Worm (Caenorhabditis elegans) whole organism, young adult: ENCODE data around the gene tag-243.

Source experiments
- B0336.3 ChIP-seq: fragments of 200-800 bp; sonication (Bioruptor generic); IDR thresholded peaks from 2 replicates; pipeline ENCODE4 v1.3.6; 2022; ENCODE audit warnings: missing genetic modification characterization, missing compliant biosample characterization
- D2030.7 ChIP-seq: fragments of 200-800 bp; sonication (Bioruptor generic); IDR thresholded peaks from 2 replicates; pipeline ENCODE4 v1.3.6; 2022; ENCODE audit warnings: missing genetic modification reagents, missing genetic modification characterization, missing compliant biosample characterization
- F37B4.10 ChIP-seq: fragments of 200-800 bp; sonication (Bioruptor generic); IDR thresholded peaks from 2 replicates; pipeline ENCODE4 v1.3.6; 2022; ENCODE audit warnings: missing genetic modification characterization, missing compliant biosample characterization
- F57A8.1 ChIP-seq: fragments of 200-800 bp; sonication (Bioruptor generic); optimal IDR thresholded peaks from 2 replicates; lab custom pipeline; 2018; ENCODE audit warnings: mild to moderate bottlenecking, missing genetic modification characterization, moderate library complexity, missing compliant biosample characterization
- F57C9.4 ChIP-seq: sonication (generic microtip); optimal IDR thresholded peaks from 2 replicates; lab custom pipeline; 2017; ENCODE audit warnings: mild to moderate bottlenecking, missing genetic modification characterization, missing compliant biosample characterization
- K11D2.4 ChIP-seq: fragments of 200-800 bp; sonication (Bioruptor generic); IDR thresholded peaks from 2 replicates; pipeline ENCODE4 v1.3.6; 2022; ENCODE audit warnings: missing genetic modification reagents, missing genetic modification characterization, missing compliant biosample characterization
- Y56A3A.18 ChIP-seq: fragments of 200-800 bp; sonication (Bioruptor generic); IDR thresholded peaks from 2 replicates; pipeline ENCODE4 v1.3.6; 2022; ENCODE audit warnings: missing genetic modification reagents, missing genetic modification characterization, missing compliant biosample characterization
- Y67H2A.10 ChIP-seq: fragments of 200-800 bp; sonication (Bioruptor generic); conservative IDR thresholded peaks from 2 replicates; pipeline ENCODE4 v1.3.6; 2022; ENCODE audit warnings: missing genetic modification reagents, missing genetic modification characterization, missing compliant biosample characterization
- akir-1 ChIP-seq: fragments of 200-800 bp; sonication (Bioruptor generic); optimal IDR thresholded peaks from 2 replicates; lab custom pipeline; 2018; ENCODE audit warnings: mild to moderate bottlenecking, missing genetic modification characterization, moderate library complexity, missing compliant biosample characterization
- aptf-2 ChIP-seq: fragments of 200-800 bp; sonication (Bioruptor generic); conservative IDR thresholded peaks from 2 replicates; pipeline ENCODE4 v1.3.6; 2022; ENCODE audit warnings: missing genetic modification reagents, missing genetic modification characterization, missing compliant biosample characterization
- atf-7 ChIP-seq: sonication (generic microtip); optimal IDR thresholded peaks from 2 replicates; lab custom pipeline; 2017; ENCODE audit warnings: mild to moderate bottlenecking, missing genetic modification characterization, missing compliant biosample characterization
- athp-1 ChIP-seq: sonication (generic microtip); optimal IDR thresholded peaks from 2 replicates; lab custom pipeline; 2017; ENCODE audit warnings: mild to moderate bottlenecking, missing genetic modification characterization, missing compliant biosample characterization
- bed-2 ChIP-seq: fragments of 200-800 bp; sonication (Bioruptor generic); IDR thresholded peaks from 2 replicates; pipeline ENCODE4 v1.3.6; 2022; ENCODE audit warnings: missing genetic modification reagents, missing genetic modification characterization, missing compliant biosample characterization
- cebp-1 ChIP-seq, 2 experiments: fragments of 200-800 bp in 1 of 2; sonication (Bioruptor generic) in 1 of 2; sonication (generic microtip) in 1 of 2; IDR thresholded peaks in 1 of 2; optimal IDR thresholded peaks in 1 of 2; 2 replicates each; pipeline versions ENCODE4 v1.3.6 to Lab custom; 2017 to 2022; ENCODE audit warnings: missing compliant biosample characterization in 2 of 2, missing genetic modification characterization in 2 of 2, mild to moderate bottlenecking in 1 of 2, missing genetic modification reagents in 1 of 2, moderate library complexity in 1 of 2
- ceh-27 ChIP-seq: fragments of 200-800 bp; sonication (Bioruptor generic); optimal IDR thresholded peaks from 2 replicates; lab custom pipeline; 2018; ENCODE audit warnings: mild to moderate bottlenecking, missing genetic modification characterization, moderate library complexity, missing compliant biosample characterization
- ceh-58 ChIP-seq: fragments of 200-800 bp; sonication (Bioruptor generic); IDR thresholded peaks from 2 replicates; pipeline ENCODE4 v1.3.6; 2022; ENCODE audit warnings: missing genetic modification characterization, missing compliant biosample characterization
- ceh-91 ChIP-seq: fragments of 200-800 bp; sonication (Bioruptor generic); IDR thresholded peaks from 2 replicates; pipeline ENCODE4 v1.3.6; 2022; ENCODE audit warnings: missing genetic modification reagents, missing genetic modification characterization, missing compliant biosample characterization
- dpff-1 ChIP-seq: sonication (generic microtip); optimal IDR thresholded peaks from 2 replicates; lab custom pipeline; 2017; ENCODE audit warnings: mild to moderate bottlenecking, missing genetic modification characterization, missing compliant biosample characterization
- efl-1 ChIP-seq: fragments of 150-350 bp; optimal IDR thresholded peaks from 2 replicates; lab custom pipeline; 2014; ENCODE audit warnings: missing biosample characterization, missing genetic modification reagents, missing genetic modification characterization
- egl-44 ChIP-seq: fragments of 200-800 bp; sonication (Bioruptor generic); IDR thresholded peaks from 2 replicates; pipeline ENCODE4 v1.3.6; 2022; ENCODE audit warnings: missing genetic modification reagents, missing genetic modification characterization, missing compliant biosample characterization
- ekl-4 ChIP-seq: fragments of 200-800 bp; sonication (Bioruptor generic); IDR thresholded peaks from 2 replicates; pipeline ENCODE4 v1.3.6; 2022; ENCODE audit warnings: missing genetic modification reagents, missing genetic modification characterization, missing compliant biosample characterization
- ets-4 ChIP-seq: fragments of 200-800 bp; sonication (Bioruptor generic); optimal IDR thresholded peaks from 2 replicates; lab custom pipeline; 2018; ENCODE audit warnings: mild to moderate bottlenecking, missing genetic modification characterization, missing compliant biosample characterization
- hlh-12 ChIP-seq: sonication (generic microtip); optimal IDR thresholded peaks from 2 replicates; lab custom pipeline; 2016; ENCODE audit warnings: missing genetic modification characterization, missing compliant biosample characterization
- hmg-20 ChIP-seq: fragments of 200-800 bp; sonication (Bioruptor generic); IDR thresholded peaks from 2 replicates; pipeline ENCODE4 v1.3.6; 2022; ENCODE audit warnings: missing genetic modification reagents, missing genetic modification characterization, missing compliant biosample characterization
- hsf-1 ChIP-seq: fragments of 200-800 bp; sonication (Bioruptor generic); IDR thresholded peaks from 2 replicates; pipeline ENCODE4 v1.3.6; 2022; ENCODE audit warnings: missing genetic modification reagents, missing genetic modification characterization, missing compliant biosample characterization
- let-526 ChIP-seq: fragments of 200-800 bp; sonication (Bioruptor generic); IDR thresholded peaks from 2 replicates; pipeline ENCODE4 v1.3.6; 2022; ENCODE audit warnings: missing genetic modification reagents, missing genetic modification characterization, missing compliant biosample characterization
- let-607 ChIP-seq, 2 experiments: fragments of 200-800 bp in 1 of 2; sonication (Bioruptor generic) in 1 of 2; sonication (generic microtip) in 1 of 2; optimal IDR thresholded peaks; 2 replicates each; lab custom pipeline; 2016 to 2018; ENCODE audit warnings: mild to moderate bottlenecking in 2 of 2, missing compliant biosample characterization in 2 of 2, missing genetic modification characterization in 2 of 2, moderate library complexity in 2 of 2, missing genotype in 1 of 2
- lin-40 ChIP-seq: sonication (generic microtip); optimal IDR thresholded peaks from 2 replicates; lab custom pipeline; 2016; ENCODE audit warnings: missing genetic modification characterization, mild to moderate bottlenecking, missing compliant biosample characterization, missing genotype, missing genetic modification reagents
- lir-1 ChIP-seq: fragments of 200-800 bp; sonication (Bioruptor generic); conservative IDR thresholded peaks from 2 replicates; pipeline ENCODE4 v1.3.6; 2022; ENCODE audit warnings: missing genetic modification reagents, missing genetic modification characterization, missing compliant biosample characterization
- lsl-1 ChIP-seq: fragments of 200-800 bp; sonication (Bioruptor generic); optimal IDR thresholded peaks from 2 replicates; lab custom pipeline; 2018; ENCODE audit warnings: mild to moderate bottlenecking, missing genetic modification characterization, moderate library complexity, missing compliant biosample characterization
- mel-28 ChIP-seq: sonication (generic microtip); optimal IDR thresholded peaks from 2 replicates; lab custom pipeline; 2016; ENCODE audit warnings: borderline replicate concordance, mild to moderate bottlenecking, missing genetic modification characterization, missing compliant biosample characterization
- mes-4 ChIP-seq: sonication (generic microtip); optimal IDR thresholded peaks from 2 replicates; lab custom pipeline; 2016; ENCODE audit warnings: missing genotype, missing genetic modification characterization, missing compliant biosample characterization
- nfya-1 ChIP-seq: sonication (generic microtip); optimal IDR thresholded peaks from 2 replicates; lab custom pipeline; 2017; ENCODE audit warnings: antibody characterized with exemption, missing compliant biosample characterization, missing genetic modification characterization, borderline replicate concordance; ENCODE audit not compliant: insufficient read depth
- nfya-2 ChIP-seq: fragments of 200-800 bp; sonication (Bioruptor generic); IDR thresholded peaks from 2 replicates; pipeline ENCODE4 v1.3.6; 2022; ENCODE audit warnings: missing genetic modification reagents, missing genetic modification characterization, missing compliant biosample characterization
- nhr-120 ChIP-seq: fragments of 200-800 bp; sonication (Bioruptor generic); IDR thresholded peaks from 2 replicates; pipeline ENCODE4 v1.3.6; 2022; ENCODE audit warnings: missing genetic modification characterization, missing compliant biosample characterization
- nhr-80 ChIP-seq: sonication (generic microtip); optimal IDR thresholded peaks from 2 replicates; lab custom pipeline; 2016; ENCODE audit warnings: missing genetic modification characterization, missing compliant biosample characterization
- nhr-90 ChIP-seq: sonication (generic microtip); optimal IDR thresholded peaks from 2 replicates; lab custom pipeline; 2016; ENCODE audit warnings: missing genotype, mild to moderate bottlenecking, missing genetic modification characterization, missing compliant biosample characterization
- repo-1 ChIP-seq: sonication (generic microtip); optimal IDR thresholded peaks from 2 replicates; lab custom pipeline; 2017; ENCODE audit warnings: mild to moderate bottlenecking, missing genetic modification characterization, missing compliant biosample characterization
- rpc-1 ChIP-seq, 2 experiments: fragments of 150-350 bp in 1 of 2; sonication (generic microtip) in 1 of 2; optimal IDR thresholded peaks; 2 replicates each; lab custom pipeline; 2014 to 2018; ENCODE audit warnings: missing biosample characterization in 1 of 2, missing genetic modification characterization in 1 of 2, missing genetic modification reagents in 1 of 2, missing genotype in 1 of 2
- sea-2 ChIP-seq: fragments of 200-800 bp; sonication (Bioruptor generic); IDR thresholded peaks from 2 replicates; pipeline ENCODE4 v1.3.6; 2022; ENCODE audit warnings: missing genetic modification characterization, missing compliant biosample characterization
- snpc-1.1 ChIP-seq: sonication (generic microtip); optimal IDR thresholded peaks from 2 replicates; lab custom pipeline; 2017; ENCODE audit warnings: missing genetic modification characterization, mild to moderate bottlenecking, missing compliant biosample characterization, antibody characterized with exemption, moderate library complexity, missing genotype, missing genetic modification reagents; ENCODE audit not compliant: insufficient read depth
- snpc-3.4 ChIP-seq: sonication (generic microtip); optimal IDR thresholded peaks from 2 replicates; lab custom pipeline; 2017; ENCODE audit warnings: missing genetic modification characterization, mild to moderate bottlenecking, missing compliant biosample characterization, antibody characterized with exemption, moderate library complexity, missing genotype, missing genetic modification reagents
- unc-130 ChIP-seq: sonication (generic microtip); optimal IDR thresholded peaks from 2 replicates; lab custom pipeline; 2016; ENCODE audit warnings: missing genetic modification reagents, missing genetic modification characterization, missing compliant biosample characterization
- unc-62 ChIP-seq: fragments of 150-350 bp; optimal IDR thresholded peaks from 2 replicates; lab custom pipeline; 2014; ENCODE audit warnings: missing biosample characterization, missing genetic modification reagents, missing genetic modification characterization
- xnd-1 ChIP-seq: sonication (generic microtip); optimal IDR thresholded peaks from 2 replicates; lab custom pipeline; 2016; ENCODE audit warnings: missing genotype, missing genetic modification reagents, missing genetic modification characterization, missing compliant biosample characterization
- zfh-2 ChIP-seq: fragments of 200-800 bp; sonication (Bioruptor generic); conservative IDR thresholded peaks from 2 replicates; pipeline ENCODE4 v1.3.6; 2022; ENCODE audit warnings: missing genetic modification reagents, missing genetic modification characterization, missing compliant biosample characterization
- ztf-28 ChIP-seq: fragments of 200-800 bp; sonication (Bioruptor generic); IDR thresholded peaks from 2 replicates; pipeline ENCODE4 v1.3.6; 2022; ENCODE audit warnings: missing genetic modification reagents, missing genetic modification characterization, missing compliant biosample characterization

tag-243 gene

ce11 chrIII:4649363-4649768 is 38.9 kb downstream of the tag-243 start (continued):
- TF ChIP-seq athp-1 (tag; lab: Kevin White, UChicago) (peak; percentile 83), snpc-3.4 (tag; lab: Kevin White, UChicago) (no peak), rpc-1 (optimal IDR thresholded peaks at IDR 0.05; lab: Kevin White, UChicago) (no peak), rpc-1 (tag; optimal IDR thresholded peaks at IDR 0.05; lab: Kevin White, UChicago) (no peak), Y67H2A.10 (GFP tag; lab: Robert Waterston, UW) (peak; percentile 62; the same call in 1 of the 2 replicates), dpff-1 (no peak), ztf-28 (GFP tag; lab: Robert Waterston, UW) (no peak), nfya-2 (GFP tag; lab: Robert Waterston, UW) (no peak), lir-1 (peak; percentile 71; the same call in 1 of the 2 replicates), unc-130 (GFP tag; lab: Kevin White, UChicago) (no peak), D2030.7 (GFP tag; lab: Robert Waterston, UW) (no peak), K11D2.4 (peak; percentile 82), ceh-91 (GFP tag; lab: Robert Waterston, UW) (no peak), ceh-58 (GFP tag; lab: Robert Waterston, UW) (no peak), repo-1 (tag; lab: Kevin White, UChicago) (peak; percentile 61), hsf-1 (GFP tag; lab: Robert Waterston, UW) (0 out of 2 replicates have a peak, but pooled peaks have one; percentile 35), let-526 (GFP tag; lab: Robert Waterston, UW) (0 out of 2 replicates have a peak, but pooled peaks have one; percentile 30), mel-28 (tag; lab: Kevin White, UChicago) (no peak), F37B4.10 (GFP tag; lab: Robert Waterston, UW) (0 out of 2 replicates have a peak, but pooled peaks have one; percentile 46), ceh-27 (GFP tag; lab: Kevin White, UChicago) (peak; percentile 90), ekl-4 (GFP tag; lab: Robert Waterston, UW) (peak; percentile 80), bed-2 (no peak), nhr-120 (GFP tag; lab: Robert Waterston, UW) (no peak), zfh-2 (GFP tag; lab: Robert Waterston, UW) (peak; percentile 95), F57A8.1 (no peak), nfya-1 (tag; lab: Kevin White, UChicago) (no peak), F57C9.4 (no peak), aptf-2 (GFP tag; lab: Robert Waterston, UW) (no peak), akir-1 (GFP tag; lab: Kevin White, UChicago) (no peak), snpc-1.1 (tag; lab: Kevin White, UChicago) (no peak), hmg-20 (GFP tag; lab: Robert Waterston, UW) (0 out of 2 replicates have a peak, but pooled peaks have one; percentile 12), nhr-80 (tag; lab: Kevin White, UChicago) (peak; percentile 99), let-607 (tag; optimal IDR thresholded peaks at IDR 0.05; lab: Kevin White, UChicago) (peak; percentile 81 to 89), efl-1 (GFP tag; lab: Kevin White, UChicago) (peak; percentile 22), Y56A3A.18 (peak; percentile 57; the same call in 1 of the 2 replicates), sea-2 (GFP tag; lab: Robert Waterston, UW) (no peak), atf-7 (tag; lab: Kevin White, UChicago) (peak; percentile 96), lin-40 (peak; percentile 91), egl-44 (GFP tag; lab: Robert Waterston, UW) (peak; percentile 81), xnd-1 (no peak), cebp-1 (GFP tag; IDR thresholded peaks at IDR 0.05; lab: Robert Waterston, UW) (peak; percentile 37; the same call in 1 of the 2 replicates), cebp-1 (tag; optimal IDR thresholded peaks at IDR 0.05; lab: Kevin White, UChicago) (peak; percentile 93), hlh-12 (no peak), unc-62 (GFP tag; lab: Kevin White, UChicago) (peak; percentile 83), B0336.3 (peak; percentile 93), mes-4 (no peak), nhr-90 (tag; lab: Kevin White, UChicago) (peak; percentile 92), ets-4 (GFP tag; lab: Kevin White, UChicago) (peak; percentile 86), lsl-1 (GFP tag; lab: Kevin White, UChicago) (no peak)
